Fruit fly (Drosophila melanogaster) whole organism: Measurements from ENCODE around the gene CG42762.

Source experiments
- CG8478 ChIP-seq: fragments of >200 bp; optimal IDR thresholded peaks from 2 replicates; lab custom pipeline; 2018; ENCODE audit warnings: inconsistent platforms
- EcR ChIP-seq, 2 experiments: fragments of >200 bp; optimal IDR thresholded peaks; 2 replicates each; lab custom pipeline; 2017; ENCODE audit warnings: missing biosample characterization in 2 of 2, missing genetic modification characterization in 2 of 2, missing genetic modification reagents in 2 of 2
- pan ChIP-seq: fragments of >200 bp; optimal IDR thresholded peaks from 2 replicates; lab custom pipeline; 2017
- usp ChIP-seq: fragments of >200 bp; optimal IDR thresholded peaks from 2 replicates; lab custom pipeline; 2017; ENCODE audit warnings: missing biosample characterization, missing genetic modification characterization, mixed read lengths

dm6 chr2L:8133772-8134386, 10.0 kb downstream of the CG42762 start:
- TF ChIP-seq CG8478 (lab: Kevin White, UChicago) (no peak), usp (GFP tag; lab: Kevin White, UChicago) (no peak), EcR (GFP tag; optimal IDR thresholded peaks at IDR 0.05; lab: Kevin White, UChicago) (no peak), pan (lab: Kevin White, UChicago) (no peak)
